Fruit fly (Drosophila melanogaster): ENCODE measurements around the gene NimC4.

DNA sequence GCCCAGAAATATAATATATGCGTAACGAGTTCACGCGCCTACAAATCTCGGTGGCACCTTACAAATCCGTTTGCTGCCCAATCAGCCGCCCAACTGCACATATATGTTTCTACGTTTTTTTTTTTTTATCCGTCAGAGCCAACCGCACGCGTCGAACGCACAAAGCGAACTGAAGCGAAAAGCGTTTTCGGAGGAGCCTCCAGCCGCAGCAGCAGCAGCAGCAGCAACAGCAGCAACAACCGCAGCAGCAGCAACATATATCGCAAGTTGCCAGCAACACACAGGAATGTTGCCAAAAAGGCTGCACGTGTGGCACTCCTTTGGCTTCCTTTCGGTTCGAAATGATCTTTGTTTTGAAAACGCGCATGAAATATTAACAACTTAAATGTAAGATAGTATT, 46.3 kb upstream of the NimC4 start, which contains the start of gene rk:
- TF ChIP-seq Blimp-1 (GFP tag; optimal IDR thresholded peaks at IDR 0.05), result no peak
- no peak for TF ChIP-seq Ets21C (GFP tag; optimal IDR thresholded peaks at IDR 0.05)
- no peak for TF ChIP-seq net (GFP tag; optimal IDR thresholded peaks at IDR 0.05)
- TF ChIP-seq CG10669 (GFP tag; optimal IDR thresholded peaks at IDR 0.05), result no peak
- TF ChIP-seq CG16779 (tag; optimal IDR thresholded peaks at IDR 0.05), result no peak
- TF ChIP-seq Gug (GFP tag; IDR thresholded peaks at IDR 0.05), result no peak
- TF ChIP-seq Lpt (GFP tag; optimal IDR thresholded peaks at IDR 0.05), result no peak
- no peak for TF ChIP-seq CG8319 (GFP tag; optimal IDR thresholded peaks at IDR 0.05)
